Worm (Caenorhabditis elegans): ENCODE measurements around the gene dpyd-1.

The dpyd-1 gene

DNA sequence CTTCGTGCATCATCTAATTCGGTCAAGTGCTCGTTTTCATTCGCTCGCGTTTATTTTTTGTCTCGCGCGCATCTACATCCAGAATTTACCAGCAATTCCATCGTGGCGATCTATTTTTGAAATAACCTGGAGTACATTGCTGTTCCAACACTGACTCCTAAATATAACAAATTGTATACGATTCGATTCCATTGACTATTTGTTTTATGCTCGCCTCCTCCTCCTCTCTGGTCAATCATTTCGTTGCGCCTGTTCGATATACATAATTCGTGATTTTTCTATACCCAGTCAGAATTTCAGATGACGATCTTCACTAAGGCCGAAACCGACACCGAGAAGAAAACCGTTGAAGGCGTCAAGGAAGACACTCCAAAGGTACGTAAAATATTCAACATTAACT, 22.8 kb upstream of the dpyd-1 start, which contains the start of gene itm-2:
itm-2 (plus strand) TSS at position 301 of the 400 bp plus-strand sequence.
- TF ChIP-seq lin-54 (GFP tag; optimal IDR thresholded peaks at IDR 0.05) (no peak), sdz-38 (tag; optimal IDR thresholded peaks at IDR 0.05) (no peak), nhr-120 (GFP tag; IDR thresholded peaks at IDR 0.05) (no peak), hlh-26 (GFP tag; conservative IDR thresholded peaks at IDR 0.05) (no peak), snpc-1.3 (tag; optimal IDR thresholded peaks at IDR 0.05; ENCODE audit: insufficient read depth) (no peak), F55B11.4 (tag; optimal IDR thresholded peaks at IDR 0.05; ENCODE audit: borderline replicate concordance, insufficient read depth) (no peak), F57A8.1 (GFP tag; optimal IDR thresholded peaks at IDR 0.05) (no peak), lin-26 (GFP tag; IDR thresholded peaks at IDR 0.05) (no peak), ceh-40 (GFP tag; IDR thresholded peaks at IDR 0.05) (no peak), ztf-3 (GFP tag; optimal IDR thresholded peaks at IDR 0.05) (no peak), F57C9.4 (tag; optimal IDR thresholded peaks at IDR 0.05) (no peak), attf-6 (GFP tag; IDR thresholded peaks at IDR 0.05) (no peak), K12H6.12 (tag; optimal IDR thresholded peaks at IDR 0.05) (no peak), dpff-1 (tag; optimal IDR thresholded peaks at IDR 0.05) (no peak)

DNA sequence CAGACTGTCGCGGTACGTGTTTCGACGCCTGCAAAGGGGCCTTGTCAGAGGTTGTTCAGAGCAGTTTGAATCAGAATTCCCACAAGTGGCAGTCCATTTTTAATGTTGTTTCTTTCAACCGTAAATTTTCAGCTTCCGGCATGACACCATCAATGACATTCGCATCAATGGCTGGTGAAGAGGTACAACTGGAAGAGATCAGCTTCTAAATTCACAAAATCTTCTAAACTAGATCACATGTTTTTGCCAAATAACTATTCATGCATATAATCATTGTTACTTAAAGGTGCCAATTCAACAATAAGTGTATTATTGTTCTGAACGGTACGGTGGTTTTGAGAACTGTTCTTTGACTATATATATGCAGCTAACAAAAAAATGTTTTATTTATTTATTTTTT, 20.3 kb upstream of the dpyd-1 start:
- TF ChIP-seq mcd-1 (GFP tag; IDR thresholded peaks at IDR 0.05) (no peak), Y67H2A.10 (GFP tag; conservative IDR thresholded peaks at IDR 0.05) (no peak), madf-3 (GFP tag; IDR thresholded peaks at IDR 0.05) (no peak), Y53G8AR.9 (GFP tag; conservative IDR thresholded peaks at IDR 0.05) (no peak), ceh-40 (GFP tag; IDR thresholded peaks at IDR 0.05) (no peak), B0336.3 (GFP tag; IDR thresholded peaks at IDR 0.05) (no peak), lir-1 (GFP tag; conservative IDR thresholded peaks at IDR 0.05) (no peak), atf-7 (tag; optimal IDR thresholded peaks at IDR 0.05) (no peak), attf-5 (GFP tag; optimal IDR thresholded peaks at IDR 0.05) (no peak), aptf-2 (GFP tag; conservative IDR thresholded peaks at IDR 0.05) (no peak), dpl-1 (GFP tag; optimal IDR thresholded peaks at IDR 0.05) (no peak), hlh-26 (GFP tag; conservative IDR thresholded peaks at IDR 0.05) (no peak), rcor-1 (GFP tag; IDR thresholded peaks at IDR 0.05) (no peak), lag-1 (GFP tag; IDR thresholded peaks at IDR 0.05) (no peak), let-526 (GFP tag; IDR thresholded peaks at IDR 0.05) (no peak), bed-2 (GFP tag; IDR thresholded peaks at IDR 0.05) (no peak), F23B12.7 (tag; optimal IDR thresholded peaks at IDR 0.05; ENCODE audit: insufficient read depth) (no peak), zim-3 (tag; optimal IDR thresholded peaks at IDR 0.05) (no peak), ZK185.1 (tag; optimal IDR thresholded peaks at IDR 0.05; ENCODE audit: poor library complexity, severe bottlenecking) (no peak), tbx-9 (tag; optimal IDR thresholded peaks at IDR 0.05; ENCODE audit: borderline replicate concordance) (no peak)

DNA sequence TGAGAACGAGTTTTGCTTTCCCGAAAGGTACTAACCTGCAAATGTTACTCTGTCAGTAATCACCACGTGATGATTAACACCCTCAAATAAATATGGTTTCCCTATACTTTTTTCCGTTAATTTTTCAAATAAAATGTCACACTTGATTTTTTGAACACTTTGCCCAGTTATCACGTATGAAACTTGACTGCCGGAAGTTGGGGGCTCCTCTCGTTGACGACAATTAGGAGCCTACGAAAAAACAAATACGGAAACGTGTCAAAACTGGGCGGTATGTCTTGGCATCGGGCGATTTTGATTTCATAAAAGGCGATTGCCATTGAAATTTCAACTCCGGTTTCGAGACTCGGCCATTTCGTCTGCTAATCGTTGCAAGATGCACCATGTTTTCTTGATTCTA, 19.7 kb upstream of the dpyd-1 start, which contains the start of gene C25F6.8:
C25F6.8 (plus strand) TSS at position 301 of the 400 bp plus-strand sequence.
- TF ChIP-seq T07F8.4 (tag; optimal IDR thresholded peaks at IDR 0.05) (no peak), aptf-3 (GFP tag; IDR thresholded peaks at IDR 0.05) (no peak), attf-6 (GFP tag; IDR thresholded peaks at IDR 0.05) (no peak), ekl-4 (GFP tag; IDR thresholded peaks at IDR 0.05) (no peak), athp-1 (tag; optimal IDR thresholded peaks at IDR 0.05) (no peak), nfyb-1 (GFP tag; IDR thresholded peaks at IDR 0.05) (no peak), ceh-58 (GFP tag; IDR thresholded peaks at IDR 0.05) (no peak), zim-3 (tag; optimal IDR thresholded peaks at IDR 0.05) (no peak), dox-1 (GFP tag; IDR thresholded peaks at IDR 0.05) (no peak), rpc-1 (optimal IDR thresholded peaks at IDR 0.05) (no peak), rpc-1 (tag; optimal IDR thresholded peaks at IDR 0.05) (no peak)

All from whole organism, young adult.